Fruit fly (Drosophila melanogaster) whole organism, embryonic: ENCODE data around the gene Pgant8.
A peak's percentile ranks its signal among the peaks of the same experiment; 100 is the strongest.

Experiments
- CG10209 ChIP-seq: fragments of 200-800 bp; sonication (Bioruptor generic); optimal IDR thresholded peaks from 3 replicates; lab custom pipeline; 2017; ENCODE audit warnings: missing biosample characterization, mild to moderate bottlenecking, missing genetic modification characterization, missing genetic modification reagents
- CG12236 ChIP-seq: fragments of 200-800 bp; sonication (Bioruptor generic); optimal IDR thresholded peaks from 2 replicates; lab custom pipeline; 2016; ENCODE audit warnings: missing biosample characterization, missing genetic modification characterization
- CG14014 ChIP-seq: fragments of 200-800 bp; sonication (Bioruptor generic); IDR thresholded peaks from 2 replicates; pipeline ENCODE4 v1.3.6; 2022; ENCODE audit warnings: missing biosample characterization, missing genetic modification characterization
- CG14667 ChIP-seq: fragments of 200-800 bp; sonication (Bioruptor generic); IDR thresholded peaks from 2 replicates; pipeline ENCODE4 v1.3.6; 2022; ENCODE audit warnings: missing biosample characterization, missing genetic modification characterization
- CG17829 ChIP-seq: fragments of 200-800 bp; optimal IDR thresholded peaks from 2 replicates; lab custom pipeline; 2019; ENCODE audit warnings: missing biosample characterization, mild to moderate bottlenecking, missing genetic modification characterization, moderate library complexity
- CG18619 ChIP-seq: fragments of 200-800 bp; sonication (Bioruptor generic); optimal IDR thresholded peaks from 3 replicates; lab custom pipeline; 2017; ENCODE audit warnings: missing biosample characterization, mild to moderate bottlenecking, missing genetic modification characterization
- CG18764 ChIP-seq: fragments of 200-800 bp; sonication (Bioruptor generic); optimal IDR thresholded peaks from 3 replicates; lab custom pipeline; 2016; ENCODE audit warnings: missing biosample characterization, missing genetic modification characterization
- CG2120 ChIP-seq: fragments of 200-800 bp; sonication (Bioruptor generic); optimal IDR thresholded peaks from 3 replicates; lab custom pipeline; 2016; ENCODE audit warnings: missing biosample characterization, missing genetic modification characterization
- CG2199 ChIP-seq: fragments of 200-800 bp; sonication (Bioruptor generic); IDR thresholded peaks from 3 replicates; pipeline ENCODE4 v1.3.6; 2022; ENCODE audit warnings: missing biosample characterization, missing genetic modification characterization
- CG31224 ChIP-seq: fragments of 200-800 bp; sonication (Bioruptor generic); IDR thresholded peaks from 2 replicates; pipeline ENCODE4 v1.3.6; 2022; ENCODE audit warnings: missing biosample characterization, missing genetic modification characterization
- CG3726 ChIP-seq: fragments of 200-800 bp; sonication (Bioruptor generic); IDR thresholded peaks from 3 replicates; pipeline ENCODE4, ENCODE4 v1.3.6; 2022; ENCODE audit warnings: missing biosample characterization, missing genetic modification characterization
- CG42726 ChIP-seq: fragments of 200-800 bp; sonication (Bioruptor generic); IDR thresholded peaks from 2 replicates; pipeline ENCODE4 v1.3.6; 2022; ENCODE audit warnings: missing biosample characterization, missing genetic modification characterization; ENCODE audit not compliant: partially characterized antibody
- CG6813 ChIP-seq: fragments of 200-800 bp; sonication (Bioruptor generic); optimal IDR thresholded peaks from 2 replicates; lab custom pipeline; 2017; ENCODE audit warnings: missing biosample characterization, missing genetic modification characterization, mild to moderate bottlenecking, moderate library complexity, missing genetic modification reagents
- CG7839 ChIP-seq: fragments of 200-800 bp; sonication (Bioruptor generic); optimal IDR thresholded peaks from 3 replicates; lab custom pipeline; 2018; ENCODE audit warnings: missing biosample characterization, mild to moderate bottlenecking, missing genetic modification characterization, moderate library complexity
- CG8765 ChIP-seq: fragments of 200-800 bp; sonication (Bioruptor generic); IDR thresholded peaks from 2 replicates; pipeline ENCODE4 v1.3.6; 2022; ENCODE audit warnings: missing biosample characterization, missing genetic modification characterization
- CG8924 ChIP-seq: fragments of 200-800 bp; optimal IDR thresholded peaks from 3 replicates; lab custom pipeline; 2019; ENCODE audit warnings: missing biosample characterization, mild to moderate bottlenecking, missing genetic modification characterization, moderate library complexity
- Dbx ChIP-seq: fragments of 200-800 bp; sonication (Bioruptor generic); IDR thresholded peaks from 3 replicates; pipeline ENCODE4 v1.3.6; 2022; ENCODE audit warnings: missing biosample characterization, missing genetic modification characterization
- Deaf1 ChIP-seq: fragments of 200-800 bp; optimal IDR thresholded peaks from 3 replicates; lab custom pipeline; 2019; ENCODE audit warnings: missing biosample characterization, mild to moderate bottlenecking, missing genetic modification characterization, moderate library complexity
- E2f1 ChIP-seq: fragments of 200-800 bp; sonication (Bioruptor generic); IDR thresholded peaks from 2 replicates; pipeline ENCODE4 v1.3.6; 2022; ENCODE audit warnings: missing biosample characterization, missing genetic modification characterization
- Elba2 ChIP-seq: fragments of 200-800 bp; sonication (Bioruptor generic); optimal IDR thresholded peaks from 3 replicates; lab custom pipeline; 2016; ENCODE audit warnings: missing biosample characterization, missing genetic modification characterization
- HLH4C ChIP-seq: fragments of 200-800 bp; sonication (Bioruptor generic); IDR thresholded peaks from 3 replicates; pipeline ENCODE4 v1.3.6; 2022; ENCODE audit warnings: missing biosample characterization, missing genetic modification characterization; ENCODE audit not compliant: partially characterized antibody
- Hr78 ChIP-seq, 2 experiments: fragments of 200-800 bp in 1 of 2; fragments of >200 bp in 1 of 2; sonication (Bioruptor generic) in 1 of 2; optimal IDR thresholded peaks; 2 replicates each; lab custom pipeline; 2017 to 2019; ENCODE audit warnings: missing biosample characterization in 2 of 2, missing genetic modification characterization in 2 of 2, mild to moderate bottlenecking in 1 of 2, moderate library complexity in 1 of 2
- MESR4 ChIP-seq: fragments of 200-800 bp; sonication (Bioruptor generic); optimal IDR thresholded peaks from 2 replicates; lab custom pipeline; 2018; ENCODE audit warnings: missing biosample characterization, mild to moderate bottlenecking, missing genetic modification characterization, moderate library complexity
- NC2α ChIP-seq: fragments of 200-800 bp; sonication (Bioruptor generic); optimal IDR thresholded peaks from 2 replicates; lab custom pipeline; 2016; ENCODE audit warnings: missing biosample characterization, missing genetic modification characterization
- Neu2 ChIP-seq: fragments of 200-800 bp; sonication (Bioruptor generic); optimal IDR thresholded peaks from 3 replicates; lab custom pipeline; 2016; ENCODE audit warnings: missing biosample characterization, missing genetic modification characterization, borderline replicate concordance
- Opbp ChIP-seq: fragments of 200-800 bp; sonication (Bioruptor generic); IDR thresholded peaks from 3 replicates; pipeline ENCODE4 v1.3.6; 2022; ENCODE audit warnings: missing biosample characterization, missing genetic modification characterization; ENCODE audit not compliant: partially characterized antibody
- Rx ChIP-seq: fragments of 200-800 bp; sonication (Bioruptor generic); IDR thresholded peaks from 2 replicates; pipeline ENCODE4 v1.3.6; 2022; ENCODE audit warnings: missing biosample characterization, missing genetic modification characterization
- Tbp ChIP-seq: fragments of >200 bp; optimal IDR thresholded peaks from 2 replicates; lab custom pipeline; 2018; ENCODE audit warnings: missing biosample characterization, missing genetic modification characterization
- bbx ChIP-seq: fragments of 200-800 bp; sonication (Bioruptor generic); IDR thresholded peaks from 2 replicates; pipeline ENCODE4 v1.3.6; 2022; ENCODE audit warnings: missing biosample characterization, missing genetic modification characterization; ENCODE audit not compliant: partially characterized antibody
- btn ChIP-seq: fragments of 200-800 bp; sonication (Bioruptor generic); optimal IDR thresholded peaks from 2 replicates; lab custom pipeline; 2016; ENCODE audit warnings: missing biosample characterization, missing genetic modification characterization
- da ChIP-seq: fragments of 200-800 bp; sonication (Bioruptor generic); optimal IDR thresholded peaks from 2 replicates; lab custom pipeline; 2016; ENCODE audit warnings: missing biosample characterization, missing genetic modification characterization
- dimm ChIP-seq: fragments of 200-800 bp; sonication (Bioruptor generic); IDR thresholded peaks from 2 replicates; pipeline ENCODE4 v1.3.6; 2022; ENCODE audit warnings: missing biosample characterization, missing genetic modification characterization
- emc ChIP-seq: fragments of 200-800 bp; sonication (Bioruptor generic); optimal IDR thresholded peaks from 2 replicates; lab custom pipeline; 2016; ENCODE audit warnings: missing biosample characterization, missing genetic modification characterization
- fd96Cb ChIP-seq: fragments of 200-800 bp; sonication (Bioruptor generic); optimal IDR thresholded peaks from 2 replicates; lab custom pipeline; 2018; ENCODE audit warnings: missing biosample characterization, mild to moderate bottlenecking, missing genetic modification characterization, moderate library complexity
- gce ChIP-seq: fragments of 200-800 bp; sonication (Bioruptor generic); IDR thresholded peaks from 3 replicates; pipeline ENCODE4 v1.3.6; 2022; ENCODE audit warnings: missing biosample characterization, missing genetic modification characterization
- gcm2 ChIP-seq: fragments of 200-800 bp; sonication (Bioruptor generic); optimal IDR thresholded peaks from 2 replicates; lab custom pipeline; 2016; ENCODE audit warnings: missing biosample characterization, missing genetic modification characterization
- hkb ChIP-seq, 2 experiments: fragments of 200-800 bp in 1 of 2; fragments of >200 bp in 1 of 2; sonication (Bioruptor generic) in 1 of 2; IDR thresholded peaks in 1 of 2; optimal IDR thresholded peaks in 1 of 2; 2 replicates each; pipeline versions ENCODE4 v1.3.6 to Lab custom; 2017 to 2022; ENCODE audit warnings: missing biosample characterization in 1 of 2, missing genetic modification characterization in 1 of 2
- kay ChIP-seq: fragments of 200-800 bp; sonication (Bioruptor generic); optimal IDR thresholded peaks from 2 replicates; lab custom pipeline; 2016; ENCODE audit warnings: missing biosample characterization, missing genetic modification characterization
- klu ChIP-seq: fragments of 200-800 bp; sonication (Bioruptor generic); IDR thresholded peaks from 2 replicates; pipeline ENCODE4 v1.3.6; 2022; ENCODE audit warnings: missing biosample characterization, missing genetic modification characterization
- mam ChIP-seq: fragments of 200-800 bp; sonication (Bioruptor generic); optimal IDR thresholded peaks from 3 replicates; lab custom pipeline; 2016; ENCODE audit warnings: missing biosample characterization, missing genetic modification characterization
- mld ChIP-seq: fragments of 200-800 bp; sonication (Bioruptor generic); IDR thresholded peaks from 3 replicates; pipeline ENCODE4 v1.3.6; 2022; ENCODE audit warnings: missing biosample characterization, missing genetic modification characterization; ENCODE audit not compliant: partially characterized antibody
- org-1 ChIP-seq: fragments of 200-800 bp; sonication (Bioruptor generic); optimal IDR thresholded peaks from 2 replicates; lab custom pipeline; 2017; ENCODE audit warnings: missing biosample characterization, missing genetic modification characterization
- p53 ChIP-seq: fragments of 200-800 bp; sonication (Bioruptor generic); optimal IDR thresholded peaks from 2 replicates; lab custom pipeline; 2016; ENCODE audit warnings: missing biosample characterization, missing genetic modification characterization
- pum ChIP-seq: fragments of 200-800 bp; sonication (Bioruptor generic); optimal IDR thresholded peaks from 2 replicates; lab custom pipeline; 2016; ENCODE audit warnings: missing biosample characterization, missing genetic modification characterization
- sisA ChIP-seq: fragments of 200-800 bp; sonication (Bioruptor generic); IDR thresholded peaks from 2 replicates; pipeline ENCODE4 v1.3.6; 2022; ENCODE audit warnings: missing biosample characterization, missing genetic modification characterization
- slp2 ChIP-seq: fragments of 200-800 bp; sonication (Bioruptor generic); optimal IDR thresholded peaks from 2 replicates; lab custom pipeline; 2016; ENCODE audit warnings: missing biosample characterization, missing genetic modification characterization
- stc ChIP-seq: fragments of 200-800 bp; sonication (Bioruptor generic); IDR thresholded peaks from 2 replicates; pipeline ENCODE4 v1.3.6; 2022; ENCODE audit warnings: missing biosample characterization, missing genetic modification characterization
- tio ChIP-seq: fragments of 200-800 bp; sonication (Bioruptor generic); optimal IDR thresholded peaks from 2 replicates; lab custom pipeline; 2017; ENCODE audit warnings: missing biosample characterization, missing genetic modification characterization, inconsistent platforms
- tna ChIP-seq: fragments of 200-800 bp; sonication (Bioruptor generic); IDR thresholded peaks from 2 replicates; pipeline ENCODE4 v1.3.6; 2022; ENCODE audit warnings: missing biosample characterization, missing genetic modification characterization; ENCODE audit not compliant: partially characterized antibody
- unpg ChIP-seq: fragments of 200-800 bp; sonication (Bioruptor generic); optimal IDR thresholded peaks from 3 replicates; lab custom pipeline; 2018; ENCODE audit warnings: missing biosample characterization, mild to moderate bottlenecking, missing genetic modification characterization, moderate library complexity
- yki ChIP-seq: fragments of >200 bp; optimal IDR thresholded peaks from 3 replicates; lab custom pipeline; 2018

The Pgant8 gene

DNA sequence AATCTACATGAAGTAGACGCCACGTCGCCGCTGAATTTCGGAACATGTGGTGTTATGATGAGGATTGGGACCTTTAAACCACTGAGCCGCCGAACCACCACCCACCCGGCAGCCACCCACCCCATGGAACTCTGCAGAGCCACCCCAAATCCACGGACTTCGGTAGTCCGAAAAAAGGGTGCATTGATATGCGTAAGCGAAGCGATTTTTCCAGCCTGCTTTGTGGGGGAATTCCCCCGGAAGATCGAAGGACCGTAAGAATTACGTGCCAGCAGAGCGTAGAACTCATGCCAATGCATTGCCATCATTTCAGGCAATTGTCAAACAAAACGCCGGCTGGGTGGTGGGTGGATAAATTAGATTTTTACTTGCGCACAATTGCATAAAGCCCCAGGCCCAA, 5.4 kb upstream of the Pgant8 start (continued):
- TF ChIP-seq CG7839 (no peak), stc (GFP tag; lab: Robert Waterston, UW) (no peak), Elba2 (no peak), Dbx (GFP tag; lab: Robert Waterston, UW) (no peak), CG14667 (GFP tag; lab: Robert Waterston, UW) (no peak), CG6813 (no peak), org-1 (no peak), HLH4C (GFP tag; lab: Robert Waterston, UW) (0 out of 3 replicates have a peak, but pooled peaks have one; percentile 45), CG42726 (peak; percentile 78; the same call in 1 of the 2 replicates), tna (GFP tag; lab: Robert Waterston, UW) (0 out of 2 replicates have a peak, but pooled peaks have one; percentile 14), btn (GFP tag; lab: Kevin White, UChicago) (no peak), emc (GFP tag; lab: Kevin White, UChicago) (no peak), CG31224 (no peak), gce (GFP tag; lab: Robert Waterston, UW) (no peak), klu (no peak), pum (no peak), CG18764 (GFP tag; lab: Kevin White, UChicago) (no peak), yki (no peak), CG18619 (no peak), Opbp (peak; percentile 86; the same call in 2 of the 3 replicates), CG8765 (GFP tag; lab: Robert Waterston, UW) (no peak), NC2α (no peak), MESR4 (GFP tag; lab: Kevin White, UChicago) (no peak), hkb (optimal IDR thresholded peaks at IDR 0.05; lab: Kevin White, UChicago) (no peak), hkb (GFP tag; IDR thresholded peaks at IDR 0.05; lab: Robert Waterston, UW) (no peak), p53 (GFP tag; lab: Kevin White, UChicago) (no peak), Tbp (GFP tag; lab: Kevin White, UChicago) (no peak), mld (GFP tag; lab: Robert Waterston, UW) (peak; percentile 79; the same call in 2 of the 3 replicates), CG17829 (no peak), unpg (GFP tag; lab: Kevin White, UChicago) (no peak), Rx (no peak), CG2199 (GFP tag; lab: Robert Waterston, UW) (no peak), slp2 (GFP tag; lab: Kevin White, UChicago) (no peak), bbx (GFP tag; lab: Robert Waterston, UW) (peak; percentile 92), Hr78 (GFP tag; optimal IDR thresholded peaks at IDR 0.05; lab: Kevin White, UChicago) (no peak), Neu2 (GFP tag; lab: Kevin White, UChicago) (no peak), gcm2 (GFP tag; lab: Kevin White, UChicago) (no peak), tio (GFP tag; lab: Kevin White, UChicago) (no peak), fd96Cb (no peak), E2f1 (no peak), mam (no peak), CG10209 (GFP tag; lab: Kevin White, UChicago) (no peak), sisA (no peak), Deaf1 (tag; lab: Kevin White, UChicago) (no peak), CG2120 (GFP tag; lab: Kevin White, UChicago) (no peak), dimm (no peak), CG12236 (GFP tag; lab: Kevin White, UChicago) (no peak), CG8924 (tag; lab: Kevin White, UChicago) (no peak), CG14014 (no peak), kay (GFP tag; lab: Kevin White, UChicago) (no peak), CG3726 (GFP tag; lab: Robert Waterston, UW) (0 out of 3 replicates have a peak, but pooled peaks have one; percentile 24), da (GFP tag; lab: Kevin White, UChicago) (no peak)
